Worm (Caenorhabditis elegans): ENCODE results near the gene F23H11.2.
"Not testable (repeated sequence)": the region's sequence is repeated elsewhere in the genome, so short reads cannot be mapped to it uniquely, and the experiment has no call there.

The F23H11.2 gene

ce11 chrIII:919322-919721 lies 23.8 kb downstream of the F23H11.2 start, which contains the start of gene F23H11.7:
TSS of gene F23H11.7 (minus strand) at chrIII:919422.
- TF ChIP-seq alr-1 (tag; optimal IDR thresholded peaks at IDR 0.05) = no peak
- TF ChIP-seq unc-39 (tag; optimal IDR thresholded peaks at IDR 0.05) = no peak
- no peak for TF ChIP-seq lin-11 (tag; optimal IDR thresholded peaks at IDR 0.05)
- no peak for TF ChIP-seq sma-3 (GFP tag; optimal IDR thresholded peaks at IDR 0.05)
- no peak for TF ChIP-seq mab-5 (tag; optimal IDR thresholded peaks at IDR 0.05)
- TF ChIP-seq zag-1 (tag; optimal IDR thresholded peaks at IDR 0.05) = no peak
- TF ChIP-seq ztf-1 (GFP tag; conservative IDR thresholded peaks at IDR 0.05) = no peak
- no peak for TF ChIP-seq ama-1 (optimal IDR thresholded peaks at IDR 0.05)
- TF ChIP-seq blmp-1 (tag; optimal IDR thresholded peaks at IDR 0.05; ENCODE audit: insufficient read depth) = no peak
- TF ChIP-seq sma-9 (GFP tag; optimal IDR thresholded peaks at IDR 0.05) = no peak
- TF ChIP-seq sma-9 (tag; optimal IDR thresholded peaks at IDR 0.05) = no peak
- no peak for TF ChIP-seq nhr-237 (tag; optimal IDR thresholded peaks at IDR 0.05)
- TF ChIP-seq C34F6.9 (tag; optimal IDR thresholded peaks at IDR 0.05) = no peak

DNA sequence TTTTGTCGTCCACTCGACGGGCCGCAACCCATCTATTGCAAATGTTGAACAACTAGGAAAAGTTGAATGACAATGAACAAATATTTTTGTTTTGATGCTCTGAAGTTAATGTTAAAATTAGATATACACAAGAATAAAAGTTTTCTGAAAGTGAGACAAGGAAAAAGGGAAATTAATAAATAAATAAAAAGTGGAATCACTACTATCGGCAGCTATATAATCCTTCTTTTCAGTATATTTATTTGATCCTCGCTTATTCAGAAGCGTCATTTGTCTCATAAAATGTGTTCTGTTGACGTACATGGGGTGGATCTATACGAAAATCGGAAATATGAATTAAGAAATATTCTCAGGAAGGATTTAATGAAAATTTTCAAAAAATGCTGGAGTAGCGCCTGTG lies 30.7 kb downstream of the F23H11.2 start, which contains the start of gene pef-1:
pef-1 (minus strand) TSS at position 101 of the 400 bp plus-strand sequence.
- TF ChIP-seq lin-11 (tag; optimal IDR thresholded peaks at IDR 0.05) (no peak), R02D3.7 (tag; optimal IDR thresholded peaks at IDR 0.05) (no peak), unc-62 (GFP tag; optimal IDR thresholded peaks at IDR 0.05) (no peak), nhr-11 (tag; optimal IDR thresholded peaks at IDR 0.05) (no peak), alr-1 (tag; optimal IDR thresholded peaks at IDR 0.05) (no peak), unc-39 (tag; optimal IDR thresholded peaks at IDR 0.05) (no peak), sma-3 (GFP tag; optimal IDR thresholded peaks at IDR 0.05) (no peak), F13H6.1 (tag; optimal IDR thresholded peaks at IDR 0.05) (no peak), lin-39 (tag; optimal IDR thresholded peaks at IDR 0.05) (no peak), egl-27 (tag; optimal IDR thresholded peaks at IDR 0.05) (no peak), fos-1 (tag; optimal IDR thresholded peaks at IDR 0.05) (no peak), crh-2 (tag; optimal IDR thresholded peaks at IDR 0.05) (no peak), nhr-10 (tag; optimal IDR thresholded peaks at IDR 0.05) (no peak), dmd-4 (tag; optimal IDR thresholded peaks at IDR 0.05) (no peak), nhr-25 (tag; optimal IDR thresholded peaks at IDR 0.05) (no peak), snpc-4 (tag; optimal IDR thresholded peaks at IDR 0.05) (no peak), ztf-4 (tag; optimal IDR thresholded peaks at IDR 0.05) (no peak), nhr-237 (tag; optimal IDR thresholded peaks at IDR 0.05) (no peak), mbf-1 (tag; optimal IDR thresholded peaks at IDR 0.05) (no peak), lsy-2 (tag; optimal IDR thresholded peaks at IDR 0.05) (no peak)

DNA sequence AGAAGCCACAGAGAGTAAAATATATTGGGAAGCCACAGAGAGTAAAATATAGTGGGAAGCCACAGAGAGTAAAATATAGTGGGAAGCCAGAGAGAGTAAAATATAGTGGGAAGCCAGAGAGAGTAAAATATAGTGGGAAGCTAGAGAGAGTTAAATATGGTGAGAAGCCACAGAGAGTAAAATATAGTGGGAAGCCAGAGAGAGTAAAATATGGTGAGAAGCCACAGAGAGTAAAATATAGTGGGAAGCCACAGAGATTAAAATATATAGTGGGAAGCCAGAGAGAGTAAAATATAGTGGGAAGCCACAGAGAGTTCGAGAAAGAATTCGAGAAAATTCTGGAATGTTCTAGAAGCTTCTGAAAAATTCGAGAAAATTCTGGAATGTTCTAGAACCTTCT lies 35.9 kb downstream of the F23H11.2 start:
- peak; percentile 18 for TF ChIP-seq sma-9 (GFP tag; optimal IDR thresholded peaks at IDR 0.05)
- TF ChIP-seq sma-9 (tag; optimal IDR thresholded peaks at IDR 0.05) = not testable (repeated sequence)

DNA sequence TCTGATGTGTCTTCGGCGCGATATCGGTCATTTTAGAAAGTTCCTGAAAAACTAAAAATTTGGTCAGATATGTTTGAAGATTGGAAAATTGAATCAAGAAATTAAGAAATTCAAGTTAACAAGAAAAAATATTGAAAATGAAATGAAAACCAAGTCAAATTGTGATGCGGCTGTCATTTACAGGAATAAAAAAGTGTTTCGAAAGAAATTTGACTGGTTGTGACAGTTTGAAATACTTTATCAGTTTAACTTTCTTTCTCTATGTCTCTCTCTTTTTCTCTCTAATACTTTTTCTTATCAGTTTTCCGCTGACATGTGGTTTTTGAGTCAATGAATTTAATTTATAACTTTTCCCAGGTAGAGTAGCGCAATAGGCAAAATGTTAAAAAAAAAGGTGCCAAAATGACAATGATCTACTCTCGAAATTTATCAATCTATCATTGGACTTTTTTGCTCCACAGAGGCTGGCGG lies 40.5 kb downstream of the F23H11.2 start, which contains the start of gene fbxa-55:
fbxa-55 (minus strand) TSS at position 51 of the 471 bp plus-strand sequence.
- TF ChIP-seq lin-39 (tag; optimal IDR thresholded peaks at IDR 0.05) (no peak), nhr-6 (tag; optimal IDR thresholded peaks at IDR 0.05) (no peak), fos-1 (tag; optimal IDR thresholded peaks at IDR 0.05) (peak; percentile 68), nhr-129 (tag; optimal IDR thresholded peaks at IDR 0.05) (no peak), gmeb-1 (tag; optimal IDR thresholded peaks at IDR 0.05) (no peak)

DNA sequence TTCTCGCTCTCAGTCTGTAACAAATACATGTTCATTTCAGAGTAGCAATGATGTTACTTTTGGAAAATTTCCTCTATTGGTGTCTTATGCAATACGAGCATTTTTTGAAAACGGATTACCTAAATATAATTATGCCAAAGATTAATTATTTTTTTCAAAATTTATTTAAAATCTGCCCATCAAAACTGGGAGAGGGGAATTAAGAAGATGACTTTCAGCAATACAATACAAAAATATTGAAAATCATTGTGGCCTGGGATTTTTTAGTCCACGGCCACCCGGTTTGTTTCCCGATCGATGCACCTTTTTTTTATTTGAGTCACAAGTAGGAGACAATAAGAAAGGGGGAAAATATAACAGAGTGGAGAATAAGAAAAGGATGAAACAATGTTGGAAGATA lies 42.4 kb downstream of the F23H11.2 start, which contains the start of gene fbxa-56:
fbxa-56 (minus strand) TSS at position 101 of the 400 bp plus-strand sequence.
- TF ChIP-seq zag-1 (tag; optimal IDR thresholded peaks at IDR 0.05) (no peak), R02D3.7 (tag; optimal IDR thresholded peaks at IDR 0.05) (no peak), unc-55 (GFP tag; optimal IDR thresholded peaks at IDR 0.05) (no peak), mab-5 (tag; optimal IDR thresholded peaks at IDR 0.05) (no peak), nhr-129 (tag; optimal IDR thresholded peaks at IDR 0.05) (no peak), sem-4 (tag; optimal IDR thresholded peaks at IDR 0.05) (no peak), nhr-237 (tag; optimal IDR thresholded peaks at IDR 0.05) (no peak), ztf-1 (GFP tag; conservative IDR thresholded peaks at IDR 0.05) (no peak), nhr-21 (tag; optimal IDR thresholded peaks at IDR 0.05) (no peak), F13H6.1 (tag; optimal IDR thresholded peaks at IDR 0.05) (no peak), lin-11 (tag; optimal IDR thresholded peaks at IDR 0.05) (no peak), mdl-1 (tag; optimal IDR thresholded peaks at IDR 0.05) (no peak), ceh-82 (tag; optimal IDR thresholded peaks at IDR 0.05) (no peak), skn-1 (tag; optimal IDR thresholded peaks at IDR 0.05) (no peak), sma-9 (GFP tag; optimal IDR thresholded peaks at IDR 0.05) (no peak), sma-9 (tag; optimal IDR thresholded peaks at IDR 0.05) (no peak), lin-39 (tag; optimal IDR thresholded peaks at IDR 0.05) (no peak)

All from whole organism, L2 larva.